Fruit fly (Drosophila melanogaster): ENCODE results near the gene CG32756.

Gene CG32756

DNA sequence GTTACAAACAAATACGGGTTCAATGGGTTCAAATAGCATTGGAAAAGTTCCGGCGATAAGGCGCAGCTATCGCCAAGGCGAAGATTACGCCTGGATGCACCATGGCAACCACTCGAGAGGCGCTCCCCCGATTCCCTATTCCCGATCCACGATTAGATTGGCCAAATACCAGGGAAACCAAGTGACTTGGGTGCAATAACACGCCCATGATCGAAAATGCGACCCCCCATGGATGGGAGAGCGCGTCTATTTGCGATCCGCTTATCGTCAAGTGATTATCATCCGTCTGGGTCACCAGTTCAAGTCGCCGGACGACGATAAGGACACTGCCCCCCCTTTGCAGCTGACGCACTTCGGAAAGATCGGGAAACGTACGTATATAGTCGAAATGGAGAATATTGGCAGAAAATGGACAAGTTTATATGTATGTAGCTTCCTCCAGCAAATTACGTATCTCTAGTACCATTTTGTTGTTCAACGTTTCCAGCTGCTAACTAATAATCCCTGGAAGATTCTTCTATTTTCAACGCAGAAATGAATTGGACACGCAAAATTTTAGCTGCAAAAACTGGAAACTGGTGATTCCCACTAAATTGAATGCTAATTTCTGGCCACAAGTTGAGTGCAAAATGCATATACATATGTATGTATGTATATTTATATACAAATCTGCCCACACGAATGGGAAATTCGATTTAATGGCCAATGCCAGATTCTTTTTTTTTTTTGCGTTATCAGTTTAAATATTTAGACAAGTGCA lies 30.3 kb upstream of the CG32756 start:
- TF ChIP-seq CTCF (optimal IDR thresholded peaks at IDR 0.05) (no peak), CG8478 (optimal IDR thresholded peaks at IDR 0.05) (no peak)

DNA sequence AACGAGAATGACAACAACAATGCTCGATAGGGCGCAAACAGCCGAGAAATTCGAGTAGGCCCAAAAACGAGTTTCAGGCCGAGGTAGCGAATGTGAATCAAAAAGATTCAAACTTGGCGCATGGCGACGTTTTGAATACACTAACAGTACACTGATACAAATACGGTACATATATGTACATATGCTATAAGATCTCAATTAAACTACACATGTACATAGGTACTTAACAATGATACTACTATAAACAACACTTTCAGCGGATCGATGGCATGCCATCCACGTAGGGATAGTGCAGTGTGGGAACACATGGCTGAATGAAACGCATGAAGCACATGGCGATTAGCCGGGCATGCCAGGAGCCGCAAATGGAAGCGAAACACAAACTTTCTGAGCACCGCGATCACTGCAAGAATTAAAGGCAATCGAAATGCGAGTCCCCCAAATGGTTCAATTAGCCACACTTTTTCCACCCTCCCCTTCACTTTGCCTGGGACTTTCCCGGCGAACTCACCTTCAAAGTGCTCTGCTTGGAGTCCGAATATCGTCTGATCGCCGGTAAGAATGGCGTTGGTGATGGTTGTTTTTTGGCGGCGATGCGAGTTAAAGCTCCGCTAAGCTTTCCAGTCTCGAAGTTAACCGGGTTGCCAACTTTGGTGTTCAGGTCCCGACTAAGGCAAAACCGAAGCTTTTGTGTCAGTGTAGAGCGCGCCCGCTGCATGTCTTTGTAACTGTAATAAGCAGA lies 29.6 kb upstream of the CG32756 start:
- TF ChIP-seq CG8478 (optimal IDR thresholded peaks at IDR 0.05) (no peak), CTCF (optimal IDR thresholded peaks at IDR 0.05) (no peak)

DNA sequence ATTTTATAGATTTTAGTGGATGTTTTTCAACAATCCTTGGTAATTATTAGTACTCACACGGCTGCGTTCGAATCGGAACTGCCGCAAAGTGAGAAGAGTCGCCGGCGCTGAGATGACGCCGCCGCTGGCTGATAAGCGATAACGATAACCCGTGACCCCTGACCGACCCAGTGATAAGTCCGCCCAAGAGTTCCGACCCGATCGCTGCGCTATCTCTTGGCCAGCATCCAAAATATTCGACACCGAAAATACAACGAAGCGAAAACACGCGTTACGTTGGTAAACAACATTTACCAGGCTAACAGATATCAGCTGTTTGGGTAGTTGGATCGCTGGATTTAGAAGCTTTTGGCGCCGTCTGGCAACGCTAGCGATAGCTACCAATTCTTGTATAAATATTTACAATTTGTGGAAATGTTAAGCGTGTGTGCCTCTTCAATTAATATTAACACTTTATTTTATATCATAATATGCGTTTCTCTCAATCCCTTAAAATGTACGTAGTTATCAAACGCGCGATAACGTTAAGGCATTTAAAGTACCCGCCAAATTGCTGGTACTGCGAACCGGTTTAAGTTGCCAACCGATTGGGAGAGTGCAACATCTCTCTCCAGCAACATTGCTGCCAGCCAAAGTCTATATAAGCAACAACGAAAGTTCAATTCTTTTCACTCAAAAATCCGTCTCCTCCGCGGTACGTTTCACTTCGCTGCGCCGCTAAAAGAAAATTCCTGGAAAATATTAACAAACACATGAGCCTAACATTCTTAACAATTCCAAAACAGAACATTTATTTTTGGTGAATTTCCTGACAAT lies 28.8 kb upstream of the CG32756 start, which contains the start of the genes Shmt and CG3726:
Shmt (minus strand) TSS at position 304 of the 816 bp plus-strand sequence.
CG3726 (plus strand) TSS at position 604 of the 816 bp plus-strand sequence.
- peak in 1 of 2 experiments; percentile 7 for TF ChIP-seq CTCF (optimal IDR thresholded peaks at IDR 0.05)
- TF ChIP-seq CG8478 (optimal IDR thresholded peaks at IDR 0.05) = no peak

DNA sequence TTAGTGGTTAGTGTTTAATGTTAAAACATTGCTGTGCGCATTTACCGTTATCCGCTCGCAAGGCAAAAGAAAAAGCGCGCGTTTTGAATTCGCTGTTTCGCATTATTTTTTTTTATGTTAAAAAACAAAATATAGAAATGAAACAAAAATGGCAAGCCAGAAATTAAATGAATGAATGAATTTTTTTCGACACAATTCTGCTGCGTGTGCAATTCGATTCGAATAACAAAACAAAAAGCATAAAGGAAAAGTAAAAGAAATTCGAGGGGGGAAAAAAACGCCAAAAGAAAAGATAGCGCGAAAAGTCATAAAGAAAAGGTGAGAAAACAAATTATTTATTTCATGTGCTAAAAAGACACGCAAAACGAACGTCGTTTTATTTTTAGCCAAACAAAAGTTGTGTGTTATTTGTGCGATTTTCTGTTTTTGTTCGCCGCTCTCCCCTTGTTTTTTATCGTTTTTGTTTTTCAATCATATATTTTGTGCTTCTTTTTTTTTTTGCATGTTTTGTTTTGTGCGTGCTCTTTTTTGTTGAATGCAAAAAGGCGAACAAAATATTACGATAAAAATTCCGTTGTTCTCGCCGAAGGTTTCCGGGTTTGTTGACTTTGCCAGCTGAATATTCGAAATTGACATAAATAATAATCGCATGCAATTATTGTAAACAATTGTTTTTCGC lies 28.0 kb upstream of the CG32756 start:
- TF ChIP-seq CTCF (optimal IDR thresholded peaks at IDR 0.05) (no peak), CG8478 (optimal IDR thresholded peaks at IDR 0.05) (no peak)

- TF ChIP-seq CG8478 (optimal IDR thresholded peaks at IDR 0.05) (no peak), CTCF (optimal IDR thresholded peaks at IDR 0.05) (no peak)
Measured at dm6 chrX:5918499-5919126, 26.9 kb upstream of the CG32756 start.

DNA sequence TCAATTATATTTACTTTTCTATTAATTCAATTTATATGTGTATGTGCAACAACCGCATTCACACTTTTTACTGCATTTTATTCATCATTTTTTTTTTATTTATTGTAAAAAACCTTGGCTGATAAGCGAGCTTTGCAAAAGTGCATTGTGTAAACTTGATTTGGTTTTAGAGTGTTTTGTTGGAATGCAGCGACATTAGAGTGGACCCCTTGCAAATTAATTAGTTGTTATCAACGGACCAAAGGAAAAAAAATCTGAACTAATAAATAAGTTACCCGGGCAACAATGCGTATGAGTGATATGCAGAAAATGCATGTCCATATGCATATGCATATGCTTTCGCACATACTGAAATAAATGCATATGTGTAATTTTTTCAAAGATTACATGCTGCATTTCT lies 24.6 kb upstream of the CG32756 start:
- TF ChIP-seq CTCF (optimal IDR thresholded peaks at IDR 0.05) = no peak
- TF ChIP-seq CG8478 (optimal IDR thresholded peaks at IDR 0.05) = no peak

DNA sequence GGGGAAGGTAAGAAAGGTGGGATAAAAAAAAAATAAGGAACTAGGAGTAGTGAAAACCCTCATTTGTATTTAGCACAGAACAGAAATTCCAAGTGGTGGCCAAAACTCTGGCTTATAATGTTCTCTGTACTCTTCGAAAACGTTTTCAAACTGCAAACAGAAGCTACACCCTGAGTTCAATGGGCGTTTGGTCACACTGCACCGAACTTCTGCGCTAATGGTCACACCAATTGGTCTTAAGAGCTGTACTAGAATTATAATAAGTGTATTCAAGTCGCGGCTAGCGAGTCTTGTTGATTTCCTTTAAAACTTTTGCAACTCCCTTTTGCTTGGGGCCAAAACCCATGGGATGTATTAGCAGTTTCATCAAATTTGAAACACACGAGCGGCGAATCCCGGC lies 23.4 kb upstream of the CG32756 start:
- no peak for TF ChIP-seq CTCF (optimal IDR thresholded peaks at IDR 0.05)
- TF ChIP-seq CG8478 (optimal IDR thresholded peaks at IDR 0.05) = no peak

DNA sequence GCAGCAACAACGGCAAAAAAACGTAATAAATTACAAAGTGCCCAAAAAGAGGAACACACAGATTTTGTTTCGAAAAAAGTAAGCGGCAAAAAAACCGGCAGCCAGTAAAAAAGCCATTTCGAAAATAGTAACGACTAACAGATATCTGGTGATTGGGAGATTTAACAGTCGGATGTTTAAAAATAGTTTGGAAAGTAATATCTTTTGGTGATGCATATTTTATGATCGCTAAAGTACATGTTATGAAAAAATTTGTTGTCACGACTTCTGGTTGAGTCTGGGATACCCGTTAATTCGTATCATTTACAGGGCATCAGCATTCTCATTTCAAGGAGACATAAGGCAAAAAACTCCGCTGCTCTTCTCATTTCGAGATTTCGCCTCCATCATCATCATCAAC lies 22.4 kb upstream of the CG32756 start:
- no peak for TF ChIP-seq CG8478 (optimal IDR thresholded peaks at IDR 0.05)
- TF ChIP-seq CTCF (optimal IDR thresholded peaks at IDR 0.05) = no peak

dm6 chrX:5924378-5924777 lies 21.1 kb upstream of the CG32756 start:
- TF ChIP-seq CG8478 (optimal IDR thresholded peaks at IDR 0.05) = no peak
- no peak for TF ChIP-seq CTCF (optimal IDR thresholded peaks at IDR 0.05)

DNA sequence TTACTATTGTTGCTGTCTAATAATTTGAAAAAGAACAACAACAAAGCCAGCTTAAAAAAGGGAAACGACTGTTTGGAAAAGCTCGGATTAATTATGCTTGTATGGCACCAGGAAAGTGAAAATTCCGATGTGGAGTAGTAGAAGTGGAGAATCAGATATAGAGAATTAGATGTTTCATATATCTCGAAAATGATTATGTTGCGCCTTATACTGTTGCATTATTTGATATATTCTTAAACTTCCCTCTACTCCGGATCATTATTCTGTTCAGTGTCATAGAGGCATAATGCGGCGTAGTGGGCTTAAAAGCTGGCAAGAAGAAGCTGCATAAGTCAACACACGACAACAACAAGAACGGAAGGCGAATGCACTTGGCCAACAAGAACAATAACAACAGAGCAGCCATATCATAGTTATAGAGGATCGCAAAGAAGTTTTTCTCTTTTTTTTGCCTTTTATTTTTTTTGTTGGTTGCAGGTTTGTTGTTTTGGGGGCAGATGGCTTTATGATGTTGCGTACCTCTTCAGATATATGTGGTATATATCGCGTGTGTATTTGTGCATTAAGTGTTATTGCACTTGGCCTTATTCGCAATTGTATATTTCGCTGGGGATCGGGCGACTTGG lies 19.6 kb upstream of the CG32756 start:
- TF ChIP-seq CTCF (optimal IDR thresholded peaks at IDR 0.05) = no peak
- no peak for TF ChIP-seq CG8478 (optimal IDR thresholded peaks at IDR 0.05)

dm6 chrX:5926718-5927117 lies 18.8 kb upstream of the CG32756 start:
- TF ChIP-seq CTCF (optimal IDR thresholded peaks at IDR 0.05) (no peak), CG8478 (optimal IDR thresholded peaks at IDR 0.05) (no peak)

dm6 chrX:5932345-5932995 lies 13.0 kb upstream of the CG32756 start:
- TF ChIP-seq CG8478 (optimal IDR thresholded peaks at IDR 0.05) = no peak
- no peak for TF ChIP-seq CTCF (optimal IDR thresholded peaks at IDR 0.05)

dm6 chrX:5935072-5935738 lies 10.3 kb upstream of the CG32756 start:
- TF ChIP-seq CG8478 (optimal IDR thresholded peaks at IDR 0.05) (no peak), CTCF (optimal IDR thresholded peaks at IDR 0.05) (no peak)
